Worm (Caenorhabditis elegans) whole organism, late embryonic: ENCODE data around the gene smut-1.

Experiments used
- F13H6.1 ChIP-seq: sonication (generic microtip); optimal IDR thresholded peaks from 2 replicates; lab custom pipeline; 2016; ENCODE audit warnings: missing genetic modification characterization, missing compliant biosample characterization
- K09A11.1 ChIP-seq: sonication (generic microtip); optimal IDR thresholded peaks from 2 replicates; lab custom pipeline; 2017; ENCODE audit warnings: antibody characterized with exemption, mild to moderate bottlenecking, missing genetic modification characterization, missing compliant biosample characterization; ENCODE audit not compliant: insufficient read depth
- T23F11.4 ChIP-seq: fragments of 200-800 bp; sonication (Bioruptor generic); optimal IDR thresholded peaks from 2 replicates; lab custom pipeline; 2018; ENCODE audit warnings: mild to moderate bottlenecking, missing genetic modification characterization, missing compliant biosample characterization
- ceh-2 ChIP-seq: sonication (generic microtip); optimal IDR thresholded peaks from 2 replicates; lab custom pipeline; 2016; ENCODE audit warnings: missing genotype, missing genetic modification characterization, missing compliant biosample characterization
- ceh-22 ChIP-seq: sonication (generic microtip); optimal IDR thresholded peaks from 2 replicates; lab custom pipeline; 2017; ENCODE audit warnings: missing biosample characterization, missing genetic modification characterization
- ceh-30 ChIP-seq: fragments of 150-350 bp; optimal IDR thresholded peaks from 2 replicates; lab custom pipeline; 2014; ENCODE audit warnings: missing biosample characterization, missing genetic modification characterization
- ceh-34 ChIP-seq: sonication (generic microtip); optimal IDR thresholded peaks from 2 replicates; lab custom pipeline; 2016; ENCODE audit warnings: mild to moderate bottlenecking, missing genetic modification characterization, missing compliant biosample characterization
- ceh-45 ChIP-seq: fragments of 200-800 bp; sonication (Bioruptor generic); IDR thresholded peaks from 2 replicates; pipeline ENCODE4 v1.3.6; 2022; ENCODE audit warnings: missing genetic modification reagents, missing genetic modification characterization, missing compliant biosample characterization
- ceh-48 ChIP-seq: sonication (generic microtip); optimal IDR thresholded peaks from 2 replicates; lab custom pipeline; 2016; ENCODE audit warnings: missing genetic modification characterization, inconsistent platforms, missing compliant biosample characterization
- ceh-6 ChIP-seq: fragments of 200-800 bp; sonication (Bioruptor generic); optimal IDR thresholded peaks from 2 replicates; lab custom pipeline; 2018; ENCODE audit warnings: mild to moderate bottlenecking, missing genetic modification characterization, missing compliant biosample characterization
- ceh-9 ChIP-seq: sonication (generic microtip); optimal IDR thresholded peaks from 2 replicates; lab custom pipeline; 2016; ENCODE audit warnings: mild to moderate bottlenecking, missing genetic modification characterization, inconsistent platforms, missing compliant biosample characterization
- che-1 ChIP-seq: sonication (generic microtip); optimal IDR thresholded peaks from 2 replicates; lab custom pipeline; 2016; ENCODE audit warnings: mild to moderate bottlenecking, missing genetic modification characterization, missing compliant biosample characterization
- dve-1 ChIP-seq: sonication (generic microtip); optimal IDR thresholded peaks from 2 replicates; lab custom pipeline; 2017; ENCODE audit warnings: antibody characterized with exemption, mild to moderate bottlenecking, missing genetic modification characterization, missing compliant biosample characterization
- elt-4 ChIP-seq: sonication (generic microtip); optimal IDR thresholded peaks from 2 replicates; lab custom pipeline; 2016; ENCODE audit warnings: missing genetic modification characterization, missing compliant biosample characterization
- ets-4 ChIP-seq: sonication (generic microtip); optimal IDR thresholded peaks from 2 replicates; lab custom pipeline; 2016; ENCODE audit warnings: missing genetic modification characterization, missing compliant biosample characterization
- fax-1 ChIP-seq: sonication (generic microtip); optimal IDR thresholded peaks from 2 replicates; lab custom pipeline; 2016; ENCODE audit warnings: missing genotype, missing genetic modification characterization, missing compliant biosample characterization
- fkh-10 ChIP-seq: fragments of 150-350 bp; optimal IDR thresholded peaks from 2 replicates; lab custom pipeline; 2014; ENCODE audit warnings: missing biosample characterization, missing genetic modification reagents, missing genetic modification characterization
- fkh-6 ChIP-seq: sonication (generic microtip); optimal IDR thresholded peaks from 2 replicates; lab custom pipeline; 2016; ENCODE audit warnings: missing genetic modification characterization, missing compliant biosample characterization
- gmeb-2 ChIP-seq: sonication (generic microtip); optimal IDR thresholded peaks from 2 replicates; lab custom pipeline; 2016; ENCODE audit warnings: missing genetic modification characterization, inconsistent platforms, missing compliant biosample characterization
- hlh-15 ChIP-seq: sonication (generic microtip); optimal IDR thresholded peaks from 2 replicates; lab custom pipeline; 2016; ENCODE audit warnings: missing genetic modification characterization, missing compliant biosample characterization
- hlh-30 ChIP-seq: sonication (generic microtip); optimal IDR thresholded peaks from 2 replicates; lab custom pipeline; 2017; ENCODE audit warnings: antibody characterized with exemption, missing genetic modification characterization, missing compliant biosample characterization; ENCODE audit not compliant: insufficient read depth
- hlh-6 ChIP-seq: sonication (generic microtip); optimal IDR thresholded peaks from 2 replicates; lab custom pipeline; 2016; ENCODE audit warnings: missing genotype, missing genetic modification characterization, missing compliant biosample characterization
- hlh-8 ChIP-seq: sonication (generic microtip); optimal IDR thresholded peaks from 2 replicates; lab custom pipeline; 2016; ENCODE audit warnings: missing genotype, missing genetic modification characterization, missing compliant biosample characterization
- lim-6 ChIP-seq: sonication (generic microtip); optimal IDR thresholded peaks from 2 replicates; lab custom pipeline; 2016; ENCODE audit warnings: missing genetic modification characterization, missing compliant biosample characterization
- mec-3 ChIP-seq: sonication (generic microtip); optimal IDR thresholded peaks from 2 replicates; lab custom pipeline; 2016; ENCODE audit warnings: borderline replicate concordance, missing genetic modification characterization, missing compliant biosample characterization
- nhr-11 ChIP-seq: fragments of 150-350 bp; optimal IDR thresholded peaks from 2 replicates; lab custom pipeline; 2014; ENCODE audit warnings: missing biosample characterization, missing genetic modification characterization
- npax-4 ChIP-seq: sonication (generic microtip); optimal IDR thresholded peaks from 2 replicates; lab custom pipeline; 2016; ENCODE audit warnings: missing genetic modification characterization, missing compliant biosample characterization
- odd-2 ChIP-seq: sonication (generic microtip); optimal IDR thresholded peaks from 2 replicates; lab custom pipeline; 2017; ENCODE audit warnings: antibody characterized with exemption, mild to moderate bottlenecking, missing genetic modification characterization, missing compliant biosample characterization
- pax-1 ChIP-seq: fragments of 150-350 bp; optimal IDR thresholded peaks from 2 replicates; lab custom pipeline; 2014; ENCODE audit warnings: missing biosample characterization, missing genetic modification characterization
- pha-2 ChIP-seq: sonication (generic microtip); optimal IDR thresholded peaks from 2 replicates; lab custom pipeline; 2017; ENCODE audit warnings: mild to moderate bottlenecking, missing genetic modification characterization, missing compliant biosample characterization
- pqm-1 ChIP-seq: sonication (generic microtip); optimal IDR thresholded peaks from 2 replicates; lab custom pipeline; 2016; ENCODE audit warnings: missing genetic modification characterization, missing compliant biosample characterization
- rnt-1 ChIP-seq: sonication (generic microtip); optimal IDR thresholded peaks from 2 replicates; lab custom pipeline; 2016; ENCODE audit warnings: missing genetic modification characterization, missing compliant biosample characterization
- sox-2 ChIP-seq: fragments of 200-800 bp; sonication (Bioruptor generic); IDR thresholded peaks from 2 replicates; pipeline ENCODE4 v1.3.6; 2022; ENCODE audit warnings: missing genetic modification reagents, missing genetic modification characterization, missing compliant biosample characterization
- tbx-7 ChIP-seq: sonication (generic microtip); optimal IDR thresholded peaks from 2 replicates; lab custom pipeline; 2016; ENCODE audit warnings: missing genotype, missing genetic modification characterization, missing compliant biosample characterization
- ttx-3 ChIP-seq: sonication (generic microtip); optimal IDR thresholded peaks from 2 replicates; lab custom pipeline; 2016; ENCODE audit warnings: missing genetic modification reagents, missing genetic modification characterization, missing compliant biosample characterization
- unc-42 ChIP-seq: sonication (generic microtip); optimal IDR thresholded peaks from 2 replicates; lab custom pipeline; 2016; ENCODE audit warnings: missing genotype, missing genetic modification characterization, missing compliant biosample characterization
- unc-55 ChIP-seq: sonication (generic microtip); optimal IDR thresholded peaks from 2 replicates; lab custom pipeline; 2017; ENCODE audit warnings: missing biosample characterization, missing genetic modification reagents, missing genetic modification characterization
- unc-86 ChIP-seq: sonication (generic microtip); optimal IDR thresholded peaks from 2 replicates; lab custom pipeline; 2016; ENCODE audit warnings: missing genetic modification characterization, missing compliant biosample characterization
- ztf-16 ChIP-seq: sonication (generic microtip); optimal IDR thresholded peaks from 2 replicates; lab custom pipeline; 2017; ENCODE audit warnings: missing genetic modification characterization, missing compliant biosample characterization

smut-1 gene

DNA sequence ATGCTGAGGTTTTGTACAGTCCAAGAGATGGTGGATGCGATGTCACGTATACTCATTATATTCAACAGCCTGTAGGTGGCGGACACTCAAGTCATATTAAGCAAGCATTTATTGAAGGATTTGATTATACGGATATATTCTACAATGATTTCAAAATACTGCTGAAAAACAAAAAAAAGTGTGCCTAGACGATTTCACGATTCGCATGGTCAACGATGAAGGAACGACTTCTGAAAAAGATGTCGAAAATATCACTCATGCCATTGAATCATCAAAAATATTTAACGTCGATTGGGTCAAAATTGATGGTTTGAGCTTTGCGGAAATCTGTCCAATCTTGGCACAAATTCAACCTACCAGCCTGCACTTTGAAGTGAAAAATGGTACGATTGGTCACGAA lies 20.1 kb downstream of the smut-1 start:
- TF ChIP-seq fax-1 (no peak), ceh-2 (no peak), rnt-1 (tag; lab: Kevin White, UChicago) (no peak), hlh-15 (tag; lab: Kevin White, UChicago) (no peak), odd-2 (tag; lab: Kevin White, UChicago) (no peak), pax-1 (tag; lab: Kevin White, UChicago) (no peak), ceh-9 (tag; lab: Kevin White, UChicago) (no peak), F13H6.1 (tag; lab: Kevin White, UChicago) (no peak), ceh-6 (GFP tag; lab: Kevin White, UChicago) (no peak), hlh-30 (tag; lab: Kevin White, UChicago) (no peak), fkh-10 (GFP tag; lab: Kevin White, UChicago) (no peak), unc-86 (no peak), ceh-22 (tag; lab: Kevin White, UChicago) (no peak), ttx-3 (tag; lab: Kevin White, UChicago) (no peak), tbx-7 (no peak), pqm-1 (tag; lab: Kevin White, UChicago) (no peak), hlh-6 (tag; lab: Kevin White, UChicago) (no peak)

DNA sequence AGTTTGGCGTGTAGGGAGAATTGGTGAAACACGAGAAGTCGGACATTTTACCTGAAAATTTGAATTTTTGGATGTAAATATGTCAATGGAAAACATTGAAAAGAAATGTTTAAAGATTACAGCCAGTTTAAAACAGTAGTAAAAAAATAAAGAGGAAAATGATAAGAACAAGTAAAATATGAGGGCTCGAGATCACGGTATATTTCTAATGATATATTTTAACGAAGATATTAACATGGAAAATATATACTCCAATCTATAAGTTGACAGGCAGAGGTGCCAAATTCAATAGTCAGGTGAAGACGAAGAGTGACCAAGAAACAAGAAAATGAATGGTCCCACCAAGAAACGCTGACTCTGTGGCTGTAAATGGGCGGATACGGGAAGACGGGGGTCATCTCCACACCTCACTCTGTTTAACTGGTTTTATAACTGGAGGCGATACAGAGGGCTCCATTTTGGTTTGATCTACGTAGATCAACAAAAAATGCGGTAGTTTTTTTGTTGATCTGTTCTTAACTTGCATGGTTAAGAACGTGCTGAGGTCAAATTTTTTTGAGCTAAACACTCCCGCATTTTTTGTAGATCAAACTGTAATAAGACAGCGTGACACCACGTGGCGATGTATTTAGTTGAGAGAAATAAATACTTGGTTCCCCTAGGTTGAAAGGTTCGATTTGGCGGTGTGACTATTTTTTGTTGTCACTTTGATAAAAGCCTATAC lies 23.4 kb downstream of the smut-1 start, which contains the start of gene ceh-49:
TSS of gene ceh-49 (minus strand) at position 51 of the 724 bp plus-strand sequence.
- TF ChIP-seq sox-2 (GFP tag; lab: Robert Waterston, UW) (no peak), che-1 (tag; lab: Kevin White, UChicago) (no peak), unc-55 (GFP tag; lab: Kevin White, UChicago) (no peak), ztf-16 (tag; lab: Kevin White, UChicago) (no peak), unc-86 (no peak), gmeb-2 (tag; lab: Kevin White, UChicago) (no peak), pax-1 (tag; lab: Kevin White, UChicago) (no peak), fax-1 (no peak), lim-6 (tag; lab: Kevin White, UChicago) (no peak), K09A11.1 (tag; lab: Kevin White, UChicago) (no peak), fkh-6 (tag; lab: Kevin White, UChicago) (no peak), rnt-1 (tag; lab: Kevin White, UChicago) (no peak), ceh-45 (no peak), odd-2 (tag; lab: Kevin White, UChicago) (no peak)

DNA sequence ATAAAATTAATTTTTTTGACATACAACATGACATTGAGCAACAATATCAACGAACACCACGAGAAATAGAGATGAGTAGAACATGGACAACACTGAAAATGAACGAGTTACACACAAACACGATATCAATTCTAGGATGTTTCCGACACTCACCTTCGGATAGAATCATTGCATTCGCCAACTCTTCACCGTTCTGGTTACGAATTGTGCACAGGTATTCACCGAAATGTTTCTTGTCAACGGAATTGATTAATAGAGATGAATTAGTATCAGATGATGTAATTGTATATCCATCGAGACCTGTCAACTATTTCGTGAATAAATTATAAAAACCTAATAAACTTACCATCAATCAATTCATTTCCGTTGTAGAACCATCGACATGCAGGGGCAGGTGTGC lies 24.8 kb downstream of the smut-1 start:
- TF ChIP-seq ceh-22 (tag; lab: Kevin White, UChicago): no peak
- TF ChIP-seq T23F11.4 (GFP tag; lab: Kevin White, UChicago): no peak
- TF ChIP-seq ceh-34 (tag; lab: Kevin White, UChicago): no peak
- TF ChIP-seq fkh-6 (tag; lab: Kevin White, UChicago): no peak
- TF ChIP-seq ztf-16 (tag; lab: Kevin White, UChicago): no peak
- TF ChIP-seq ets-4: no peak
- no peak for TF ChIP-seq unc-42
- no peak for TF ChIP-seq npax-4 (tag; lab: Kevin White, UChicago)
- TF ChIP-seq dve-1 (tag; lab: Kevin White, UChicago): no peak
- TF ChIP-seq hlh-8 (tag; lab: Kevin White, UChicago): no peak
- no peak for TF ChIP-seq ceh-30 (tag; lab: Kevin White, UChicago)
- TF ChIP-seq elt-4 (tag; lab: Kevin White, UChicago): no peak
- no peak for TF ChIP-seq hlh-30 (tag; lab: Kevin White, UChicago)
- no peak for TF ChIP-seq hlh-6 (tag; lab: Kevin White, UChicago)
- no peak for TF ChIP-seq mec-3 (tag; lab: Kevin White, UChicago)
- no peak for TF ChIP-seq ceh-48 (tag; lab: Kevin White, UChicago)
- no peak for TF ChIP-seq pha-2 (tag; lab: Kevin White, UChicago)
- TF ChIP-seq nhr-11 (tag; lab: Kevin White, UChicago): no peak
- TF ChIP-seq pqm-1 (tag; lab: Kevin White, UChicago): no peak
- TF ChIP-seq unc-55 (GFP tag; lab: Kevin White, UChicago): no peak
